Worm (Caenorhabditis elegans): ENCODE results near the gene ucr-2.2.

DNA sequence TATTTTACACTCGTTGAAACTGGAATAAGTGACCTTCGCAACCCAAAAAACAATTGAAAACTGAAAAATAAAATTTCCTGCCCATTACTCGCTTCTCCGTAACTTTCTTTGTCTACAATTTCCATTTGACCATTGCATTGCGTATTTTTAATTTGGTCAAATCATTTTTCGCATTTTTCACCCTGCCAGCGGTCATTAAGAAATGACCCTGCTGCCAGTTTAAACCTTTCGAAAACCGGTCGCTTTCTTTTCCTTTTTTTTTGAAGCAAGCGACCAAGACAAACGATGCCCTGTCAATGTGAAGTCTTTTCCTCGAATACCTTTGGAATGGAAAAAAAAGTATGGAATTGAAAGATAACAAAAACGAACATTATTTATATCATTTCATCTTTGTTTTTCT, 12.8 kb upstream of the ucr-2.2 start:
- TF ChIP-seq dao-5 (tag; optimal IDR thresholded peaks at IDR 0.05) (no peak), W03F9.2 (tag; optimal IDR thresholded peaks at IDR 0.05) (no peak), him-1 (tag; optimal IDR thresholded peaks at IDR 0.05) (no peak)

Data from whole organism, L4/young adult.